Worm (Caenorhabditis elegans) whole organism, early embryonic: ENCODE results near the gene hum-10.

Experiments used
- aly-1 ChIP-seq: sonication (generic microtip); optimal IDR thresholded peaks from 2 replicates; lab custom pipeline; 2016; ENCODE audit warnings: missing genetic modification characterization, missing compliant biosample characterization
- ama-1 ChIP-seq: fragments of 150-350 bp; optimal IDR thresholded peaks from 2 replicates; lab custom pipeline; 2014
- ceh-36 ChIP-seq: sonication (generic microtip); optimal IDR thresholded peaks from 2 replicates; lab custom pipeline; 2016; ENCODE audit warnings: missing genetic modification characterization, inconsistent platforms, missing compliant biosample characterization
- ets-7 ChIP-seq: sonication (generic microtip); optimal IDR thresholded peaks from 2 replicates; lab custom pipeline; 2016; ENCODE audit warnings: missing genotype, missing genetic modification characterization, missing compliant biosample characterization
- flt-1 ChIP-seq: fragments of 200-800 bp; sonication (Bioruptor generic); IDR thresholded peaks from 2 replicates; pipeline ENCODE4 v1.3.6; 2022; ENCODE audit warnings: missing genetic modification characterization, missing compliant biosample characterization
- hmbx-1 ChIP-seq: sonication (generic microtip); optimal IDR thresholded peaks from 2 replicates; lab custom pipeline; 2016; ENCODE audit warnings: mild to moderate bottlenecking, missing genetic modification characterization, missing compliant biosample characterization
- hmg-4 ChIP-seq: fragments of 200-800 bp; sonication (Bioruptor generic); optimal IDR thresholded peaks from 2 replicates; lab custom pipeline; 2018; ENCODE audit warnings: mild to moderate bottlenecking, missing genetic modification characterization, missing compliant biosample characterization
- pes-1 ChIP-seq: fragments of 200-800 bp; sonication (Bioruptor generic); IDR thresholded peaks from 2 replicates; pipeline ENCODE4 v1.3.6; 2022; ENCODE audit warnings: missing genetic modification reagents, missing genetic modification characterization, missing compliant biosample characterization
- scrt-1 ChIP-seq: fragments of 200-800 bp; sonication (Bioruptor generic); IDR thresholded peaks from 2 replicates; pipeline ENCODE4 v1.3.6; 2022; ENCODE audit warnings: missing genetic modification characterization, missing compliant biosample characterization
- sea-1 ChIP-seq: fragments of 200-800 bp; sonication (Bioruptor generic); conservative IDR thresholded peaks from 2 replicates; pipeline ENCODE4 v1.3.6; 2022; ENCODE audit warnings: missing genetic modification characterization, missing compliant biosample characterization
- tbx-11 ChIP-seq: fragments of 200-800 bp; sonication (Bioruptor generic); IDR thresholded peaks from 2 replicates; pipeline ENCODE4 v1.3.6; 2022; ENCODE audit warnings: missing genetic modification characterization, missing compliant biosample characterization
- tbx-37 ChIP-seq: fragments of 200-800 bp; sonication (Bioruptor generic); conservative IDR thresholded peaks from 2 replicates; pipeline ENCODE4 v1.3.6; 2022; ENCODE audit warnings: missing genetic modification reagents, missing genetic modification characterization, missing compliant biosample characterization

ce11 chrX:4744037-4744436 is 38.1 kb downstream of the hum-10 start:
- no peak for TF ChIP-seq ama-1 (lab: Kevin White, UChicago)
- TF ChIP-seq flt-1 (GFP tag; lab: Robert Waterston, UW), result no peak
- TF ChIP-seq ceh-36 (tag; lab: Kevin White, UChicago), result no peak
- no peak for TF ChIP-seq scrt-1 (GFP tag; lab: Robert Waterston, UW)
- no peak for TF ChIP-seq ets-7
- no peak for TF ChIP-seq tbx-11 (GFP tag; lab: Robert Waterston, UW)
- TF ChIP-seq pes-1 (GFP tag; lab: Robert Waterston, UW), result no peak
- TF ChIP-seq aly-1, result peak; percentile 28
- no peak for TF ChIP-seq tbx-37
- no peak for TF ChIP-seq hmg-4
- no peak for TF ChIP-seq sea-1 (GFP tag; lab: Robert Waterston, UW)
- TF ChIP-seq hmbx-1, result no peak
